Fruit fly (Drosophila melanogaster): ENCODE measurements around the gene MBD-R2.

DNA sequence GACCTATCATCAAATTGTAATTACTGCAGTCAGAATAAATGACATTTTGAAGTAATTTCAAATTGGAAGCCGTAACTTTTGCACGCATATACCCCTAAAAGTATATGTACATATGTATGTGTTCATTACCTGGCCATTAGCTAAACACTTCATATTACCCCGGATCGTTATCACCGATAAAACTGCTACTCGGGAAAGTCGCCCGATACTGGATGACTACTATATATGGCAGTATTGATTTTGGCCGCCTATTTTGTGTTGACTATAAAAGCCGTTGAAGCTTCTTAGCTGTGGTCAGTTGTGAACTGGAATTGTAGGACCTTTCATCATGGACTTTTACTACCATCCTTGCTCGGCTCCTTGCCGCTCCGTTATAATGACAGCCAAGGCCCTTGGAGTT lies 23.6 kb upstream of the MBD-R2 start, which contains the start of gene GstD8:
- no peak for TF ChIP-seq Sin3A (optimal IDR thresholded peaks at IDR 0.05)
- TF ChIP-seq psq (optimal IDR thresholded peaks at IDR 0.05) = no peak
- no peak for TF ChIP-seq h (optimal IDR thresholded peaks at IDR 0.05)
- no peak for TF ChIP-seq ttk (optimal IDR thresholded peaks at IDR 0.05)
- TF ChIP-seq insv (optimal IDR thresholded peaks at IDR 0.05) = no peak
- no peak for TF ChIP-seq Myc (optimal IDR thresholded peaks at IDR 0.05)
